Worm (Caenorhabditis elegans) whole organism, dauer: ENCODE measurements around the gene F23B2.10.
"Not testable (repeated sequence)": the region's sequence is repeated elsewhere in the genome, so short reads cannot be mapped to it uniquely, and the experiment has no call there.

Source experiments
- unc-62 ChIP-seq: sonication (generic microtip); optimal IDR thresholded peaks from 2 replicates; lab custom pipeline; 2017; ENCODE audit warnings: missing biosample characterization, missing genetic modification reagents, missing genetic modification characterization

F23B2.10 gene

ce11 chrIV:9154263-9154662 lies at the start of gene F23B2.10:
F23B2.10 (minus strand) TSS chrIV:9154363.
- no peak for TF ChIP-seq unc-62

DNA sequence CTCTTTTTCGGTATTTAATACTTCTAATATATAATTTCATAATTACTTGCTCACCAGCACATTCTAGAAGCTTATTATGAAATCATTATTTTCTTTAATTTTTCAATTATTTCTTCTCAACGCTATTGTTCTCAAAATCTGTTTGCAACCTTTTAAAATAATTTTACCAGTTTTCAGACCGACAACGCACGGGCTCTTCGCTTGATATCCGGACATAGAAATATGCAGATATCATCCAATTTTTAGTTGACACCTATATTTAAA lies 45.7 kb upstream of the F23B2.10 start, which contains the start of gene wnk-1:
Gene wnk-1 (plus strand): TSS at position 165 of the 264 bp plus-strand sequence.
- TF ChIP-seq unc-62: no peak

ce11 chrIV:9199148-9199938 lies 45.2 kb upstream of the F23B2.10 start:
- no peak for TF ChIP-seq unc-62

ce11 chrIV:9198136-9198535 lies 44.0 kb upstream of the F23B2.10 start:
- TF ChIP-seq unc-62: no peak

ce11 chrIV:9196755-9197154 lies 42.6 kb upstream of the F23B2.10 start:
- TF ChIP-seq unc-62: no peak

ce11 chrIV:9194524-9194923 lies 40.4 kb upstream of the F23B2.10 start, which contains the start of gene C46C2.7:
C46C2.7 (plus strand) TSS chrIV:9194824.
- not testable (repeated sequence) for TF ChIP-seq unc-62

- TF ChIP-seq unc-62: no peak
These were observed 38.4 kb upstream of the F23B2.10 start, which contains the start of gene C46C2.5 for ce11 chrIV:9192522-9192921. C46C2.5 (minus strand) TSS chrIV:9192622.

DNA sequence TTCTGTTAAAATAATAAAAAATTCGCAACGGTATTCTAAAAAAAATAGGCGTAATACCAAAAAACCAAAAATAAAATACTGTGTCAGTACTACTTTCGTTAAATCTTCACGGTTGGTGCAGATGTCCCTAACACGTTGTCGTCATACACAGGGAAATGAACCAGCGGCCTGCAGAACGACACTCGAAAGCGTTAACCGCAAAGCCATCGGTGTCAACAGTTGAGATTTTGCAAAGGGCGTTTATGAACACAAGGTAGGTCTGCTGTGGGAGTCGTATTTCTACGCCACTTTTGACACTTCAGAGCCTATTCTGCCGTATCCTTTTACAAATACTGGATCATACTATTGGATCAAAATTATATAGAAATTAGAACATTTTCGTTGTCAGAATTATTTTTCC lies 37.0 kb upstream of the F23B2.10 start:
- no peak for TF ChIP-seq unc-62

- no peak for TF ChIP-seq unc-62
These were observed 30.4 kb upstream of the F23B2.10 start, which contains the start of gene C07C7.1 for ce11 chrIV:9184547-9184946. C07C7.1 (plus strand) TSS chrIV:9184847.

DNA sequence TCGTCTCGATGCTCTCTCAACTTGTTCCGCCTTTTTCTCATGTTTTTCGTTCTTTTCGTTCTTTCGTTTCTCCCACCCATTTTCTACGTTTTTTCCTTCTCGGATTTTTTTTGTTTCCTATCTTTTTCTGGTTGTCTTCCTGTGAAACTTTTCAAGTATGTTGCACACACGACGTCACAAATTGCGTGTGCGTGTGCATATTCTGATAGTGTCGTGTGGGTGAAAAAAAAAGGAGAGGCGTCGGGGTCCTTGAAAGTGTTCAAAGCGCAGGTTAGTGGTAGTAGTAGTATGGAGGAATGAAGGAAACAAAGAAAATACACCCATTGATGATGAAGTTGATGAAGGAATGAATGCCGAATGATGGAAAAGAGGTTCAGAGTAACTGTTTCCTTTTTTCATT lies 15.6 kb upstream of the F23B2.10 start:
- no peak for TF ChIP-seq unc-62

ce11 chrIV:9165681-9166080 lies 11.5 kb upstream of the F23B2.10 start, which contains the start of gene C07C7.3:
C07C7.3 (plus strand) TSS chrIV:9166051.
- TF ChIP-seq unc-62: no peak

DNA sequence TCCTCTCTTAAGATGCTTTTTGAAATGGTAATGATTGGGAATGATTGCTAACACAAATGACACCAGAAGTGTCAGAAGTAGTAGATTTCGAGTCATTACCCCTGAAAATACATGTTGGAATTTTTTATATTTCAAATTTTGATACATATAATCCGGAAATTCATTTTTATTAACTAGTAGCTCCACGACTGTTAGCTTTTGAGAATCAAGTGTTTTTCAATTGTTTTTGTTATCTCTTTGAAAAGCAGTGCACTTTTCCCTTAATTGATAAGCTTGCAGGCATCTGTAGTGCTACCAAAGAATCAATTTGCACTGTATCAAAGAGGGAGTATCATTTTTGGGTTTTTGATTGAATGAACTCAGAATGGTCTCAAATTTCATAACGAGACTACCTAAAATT lies 10.9 kb upstream of the F23B2.10 start, which contains the start of gene pcp-2:
Gene pcp-2 (minus strand): TSS at position 101 of the 400 bp plus-strand sequence.
- TF ChIP-seq unc-62: no peak

ce11 chrIV:9159863-9160262 lies 5.7 kb upstream of the F23B2.10 start:
- no peak for TF ChIP-seq unc-62

DNA sequence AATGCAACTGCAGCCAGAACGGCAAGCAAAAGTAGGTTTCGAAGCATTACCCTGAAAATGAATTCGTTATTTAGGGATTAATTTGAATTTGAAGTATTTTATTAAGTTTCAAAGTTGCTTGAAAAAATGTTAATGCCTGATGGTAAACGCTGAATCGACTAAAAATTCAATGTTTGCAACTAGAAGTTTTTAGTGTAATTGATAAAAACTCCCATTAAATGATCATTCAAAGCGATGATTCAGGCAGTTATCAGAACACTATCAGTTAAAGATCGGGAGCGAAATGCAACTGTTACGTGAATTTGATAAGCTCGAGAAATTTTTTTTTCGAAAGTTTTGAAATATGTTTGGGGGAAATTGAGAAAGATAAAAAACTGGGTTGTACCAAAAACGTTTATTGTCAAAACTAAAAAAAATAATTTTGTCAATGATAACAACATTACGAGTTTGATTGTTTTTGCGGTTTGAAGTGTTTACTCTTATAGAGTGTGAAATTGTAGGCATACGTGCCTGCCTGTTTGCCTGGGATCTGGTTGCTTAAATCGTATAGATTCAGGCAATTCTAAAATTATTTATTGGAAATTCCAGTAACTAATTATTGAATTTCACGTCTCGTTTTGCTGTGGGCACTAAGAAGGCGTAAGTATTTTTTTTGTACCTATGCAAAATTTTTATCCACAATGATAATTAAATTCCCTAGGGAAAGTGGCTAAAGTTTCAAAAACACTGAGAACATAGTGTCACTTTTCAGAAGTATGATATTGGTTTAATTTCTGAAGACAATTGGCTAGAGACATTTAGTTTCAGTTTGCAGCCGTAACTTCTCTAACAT lies 5.0 kb upstream of the F23B2.10 start, which contains the start of gene pcp-3:
Gene pcp-3 (minus strand): TSS at position 51 of the 832 bp plus-strand sequence.
- TF ChIP-seq unc-62: no peak

DNA sequence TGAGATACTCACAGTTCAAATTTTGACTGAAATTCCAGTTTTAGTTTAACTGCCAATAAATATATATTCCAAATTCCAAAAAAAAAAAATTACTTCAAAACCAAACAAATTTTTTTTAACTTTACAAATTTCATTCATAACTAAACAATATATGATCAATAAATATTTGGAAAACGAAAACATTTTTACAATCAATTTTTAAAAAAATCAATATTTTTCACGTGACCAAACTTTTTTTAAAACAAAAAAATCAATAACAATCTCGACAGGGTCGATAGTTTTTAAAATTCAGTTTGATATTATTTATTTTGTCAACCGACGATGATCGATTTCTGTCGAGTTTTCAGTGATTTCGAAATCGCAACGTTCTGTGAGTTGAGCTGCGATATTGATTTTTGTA lies 4.0 kb downstream of the F23B2.10 start, which contains the start of gene F23B2.7:
Gene F23B2.7 (plus strand): TSS at position 301 of the 400 bp plus-strand sequence.
- no peak for TF ChIP-seq unc-62

ce11 chrIV:9146819-9147518 lies 7.2 kb downstream of the F23B2.10 start, which contains the start of the genes rpb-12 and aly-2:
rpb-12 (minus strand) TSS chrIV:9146869.
aly-2 (plus strand) TSS chrIV:9147468.
- no peak for TF ChIP-seq unc-62
